Fruit fly (Drosophila melanogaster): ENCODE data around the gene CG8369.

The CG8369 gene

DNA sequence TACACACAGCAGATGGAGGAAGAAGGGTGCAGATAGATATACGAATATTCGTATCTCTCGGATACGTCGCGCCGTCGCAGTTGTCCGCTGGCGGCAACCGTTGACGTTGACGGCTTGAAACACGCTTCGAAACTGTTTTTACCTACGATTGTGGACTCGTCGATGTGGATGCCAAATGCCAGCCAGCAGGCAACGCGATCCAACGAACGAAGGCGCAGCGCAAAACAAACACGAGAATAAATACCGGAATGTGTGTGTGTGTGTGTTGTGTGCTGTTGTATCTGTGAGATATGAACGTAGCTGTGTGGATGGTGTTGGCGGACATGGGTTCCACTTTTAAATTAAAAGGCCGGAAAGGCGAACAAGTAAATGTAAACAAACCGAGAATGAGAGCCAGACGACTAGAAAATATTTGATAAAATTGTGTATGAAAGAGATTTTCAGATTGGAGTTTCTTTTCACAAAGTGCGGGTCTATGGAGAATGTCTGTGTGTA is 24.4 kb downstream of the CG8369 start (continued):
- TF ChIP-seq fd85E (GFP tag; optimal IDR thresholded peaks at IDR 0.05), result no peak
- TF ChIP-seq CG1621 (tag; optimal IDR thresholded peaks at IDR 0.05), result peak; percentile 56
- TF ChIP-seq CG8119 (GFP tag; IDR thresholded peaks at IDR 0.05), result peak; percentile 53; the same call in 2 of the 3 replicates

DNA sequence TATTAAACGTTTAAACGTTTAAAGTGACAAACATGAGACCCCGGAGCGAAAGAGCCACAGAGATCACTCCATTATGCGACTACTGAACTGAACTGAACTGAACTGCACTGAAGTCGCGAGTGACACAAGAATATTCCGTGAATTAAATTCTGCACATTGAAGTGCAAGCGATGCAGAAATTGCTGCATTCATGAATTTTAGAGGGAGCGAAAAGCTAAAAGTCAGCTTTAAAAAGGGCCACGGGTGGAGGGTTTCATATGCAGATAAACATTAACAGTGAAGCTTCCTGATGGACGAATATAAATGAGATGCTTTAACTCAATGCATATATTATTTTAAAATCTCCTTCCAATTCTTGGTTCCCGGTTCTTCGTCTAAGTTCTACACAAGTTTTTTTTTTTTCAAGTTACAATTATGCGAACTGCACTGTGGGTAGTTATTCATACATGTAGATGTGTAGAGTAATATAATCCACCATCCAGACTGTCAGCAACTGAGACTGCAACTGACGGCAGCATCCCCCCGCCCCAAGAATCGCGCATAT is 25.4 kb downstream of the CG8369 start:
- TF ChIP-seq CG9139 (GFP tag; optimal IDR thresholded peaks at IDR 0.05) (no peak), dac (GFP tag; optimal IDR thresholded peaks at IDR 0.05) (peak; percentile 11), Blimp-1 (GFP tag; optimal IDR thresholded peaks at IDR 0.05) (no peak), CG6854 (GFP tag; optimal IDR thresholded peaks at IDR 0.05) (no peak), cyc (GFP tag; optimal IDR thresholded peaks at IDR 0.05) (peak; percentile 36), CG6792 (GFP tag; optimal IDR thresholded peaks at IDR 0.05) (peak; percentile 61), Ets96B (tag; optimal IDR thresholded peaks at IDR 0.05) (peak; percentile 43), CG3032 (tag; optimal IDR thresholded peaks at IDR 0.05) (peak; percentile 43), ss (GFP tag; optimal IDR thresholded peaks at IDR 0.05) (peak in 1 of 2 experiments; percentile 55), CG32006 (GFP tag; optimal IDR thresholded peaks at IDR 0.05) (peak; percentile 59), Smox (GFP tag; optimal IDR thresholded peaks at IDR 0.05) (peak; percentile 32), CG31627 (GFP tag; optimal IDR thresholded peaks at IDR 0.05) (peak; percentile 53), CG34406 (GFP tag; optimal IDR thresholded peaks at IDR 0.05) (peak; percentile 52), Met (GFP tag; optimal IDR thresholded peaks at IDR 0.05) (peak; percentile 54), Hr4 (GFP tag; optimal IDR thresholded peaks at IDR 0.05) (peak; percentile 51), salr (GFP tag; optimal IDR thresholded peaks at IDR 0.05) (peak; percentile 13 to 21), CG11902 (GFP tag; optimal IDR thresholded peaks at IDR 0.05) (peak; percentile 49), CG15336 (GFP tag; IDR thresholded peaks at IDR 0.05) (peak; percentile 55), spab (GFP tag; optimal IDR thresholded peaks at IDR 0.05) (peak; percentile 15), fd85E (GFP tag; optimal IDR thresholded peaks at IDR 0.05) (no peak), Lpt (GFP tag; optimal IDR thresholded peaks at IDR 0.05) (no peak), Sox102F (GFP tag; optimal IDR thresholded peaks at IDR 0.05) (peak; percentile 50), Eip75B (GFP tag; optimal IDR thresholded peaks at IDR 0.05) (peak; percentile 70), CG16779 (tag; optimal IDR thresholded peaks at IDR 0.05) (no peak), CG3919 (GFP tag; optimal IDR thresholded peaks at IDR 0.05) (peak; percentile 64), Eip93F (GFP tag; optimal IDR thresholded peaks at IDR 0.05) (no peak), pdm3 (GFP tag; optimal IDR thresholded peaks at IDR 0.05) (peak; percentile 66), CG10669 (GFP tag; optimal IDR thresholded peaks at IDR 0.05) (peak; percentile 59), esn (GFP tag; optimal IDR thresholded peaks at IDR 0.05) (peak; percentile 55), CG11294 (GFP tag; IDR thresholded peaks at IDR 0.05) (no peak), CG10631 (GFP tag; optimal IDR thresholded peaks at IDR 0.05) (peak; percentile 72), Hr39 (GFP tag; optimal IDR thresholded peaks at IDR 0.05) (peak; percentile 52), achi (GFP tag; optimal IDR thresholded peaks at IDR 0.05) (peak; percentile 60), Ets21C (GFP tag; optimal IDR thresholded peaks at IDR 0.05) (peak; percentile 29), CG6276 (GFP tag; optimal IDR thresholded peaks at IDR 0.05) (peak; percentile 17), svp (GFP tag) (peak; percentile 79), CG8319 (GFP tag; optimal IDR thresholded peaks at IDR 0.05) (peak; percentile 35), OdsH (GFP tag; optimal IDR thresholded peaks at IDR 0.05) (peak; percentile 64), Sox14 (GFP tag; optimal IDR thresholded peaks at IDR 0.05) (peak; percentile 42), CG11762 (GFP tag; optimal IDR thresholded peaks at IDR 0.05; ENCODE audit: insufficient read depth) (peak; percentile 22), Gug (GFP tag; IDR thresholded peaks at IDR 0.05) (no peak), CG8119 (GFP tag; IDR thresholded peaks at IDR 0.05) (peak; percentile 59; the same call in 2 of the 3 replicates), fd59A (GFP tag; optimal IDR thresholded peaks at IDR 0.05) (peak; percentile 44), eg (GFP tag; IDR thresholded peaks at IDR 0.05) (peak; percentile 56; the same call in 1 of the 3 replicates), dsx (GFP tag; optimal IDR thresholded peaks at IDR 0.05; ENCODE audit: poor library complexity, severe bottlenecking) (peak; percentile 12), vri (GFP tag; optimal IDR thresholded peaks at IDR 0.05) (no peak), CG6163 (GFP tag; IDR thresholded peaks at IDR 0.05) (peak; percentile 70)

Measured in whole organism, prepupa.